Worm (Caenorhabditis elegans) whole organism, young adult: ENCODE data around the gene M03C11.3.

Source experiments
- B0019.2 ChIP-seq: fragments of 200-800 bp; sonication (Bioruptor generic); conservative IDR thresholded peaks from 2 replicates; pipeline ENCODE4 v1.3.6; 2022; ENCODE audit warnings: missing genetic modification reagents, missing genetic modification characterization, missing compliant biosample characterization
- B0261.1 ChIP-seq: sonication (generic microtip); optimal IDR thresholded peaks from 2 replicates; lab custom pipeline; 2016; ENCODE audit warnings: mild to moderate bottlenecking, missing genetic modification characterization, moderate library complexity, missing compliant biosample characterization
- F10E7.11 ChIP-seq: sonication (generic microtip); optimal IDR thresholded peaks from 2 replicates; lab custom pipeline; 2017; ENCODE audit warnings: mild to moderate bottlenecking, missing genetic modification characterization, moderate library complexity, missing compliant biosample characterization
- F22D6.2 ChIP-seq: sonication (generic microtip); optimal IDR thresholded peaks from 2 replicates; lab custom pipeline; 2016; ENCODE audit warnings: mild to moderate bottlenecking, missing genetic modification characterization, missing compliant biosample characterization
- F37B4.10 ChIP-seq: fragments of 200-800 bp; sonication (Bioruptor generic); IDR thresholded peaks from 2 replicates; pipeline ENCODE4 v1.3.6; 2022; ENCODE audit warnings: missing genetic modification characterization, missing compliant biosample characterization
- Y79H2A.3 ChIP-seq: fragments of 200-800 bp; sonication (Bioruptor generic); conservative IDR thresholded peaks from 2 replicates; pipeline ENCODE4 v1.3.6; 2022; ENCODE audit warnings: missing genetic modification reagents, missing genetic modification characterization, missing compliant biosample characterization
- Y95B8A.8 ChIP-seq: fragments of 200-800 bp; sonication (Bioruptor generic); IDR thresholded peaks from 2 replicates; pipeline ENCODE4 v1.3.6; 2022; ENCODE audit warnings: missing genetic modification reagents, missing genetic modification characterization, missing compliant biosample characterization
- ama-1 ChIP-seq, 3 experiments: fragments of 150-350 bp in 1 of 3; sonication (generic microtip) in 2 of 3; optimal IDR thresholded peaks; 2 replicates each; lab custom pipeline; 2014 to 2018; ENCODE audit warnings: missing biosample characterization in 2 of 3, missing genetic modification characterization in 2 of 3, missing genetic modification reagents in 2 of 3
- aptf-2 ChIP-seq: fragments of 200-800 bp; sonication (Bioruptor generic); conservative IDR thresholded peaks from 2 replicates; pipeline ENCODE4 v1.3.6; 2022; ENCODE audit warnings: missing genetic modification reagents, missing genetic modification characterization, missing compliant biosample characterization
- aptf-3 ChIP-seq: fragments of 200-800 bp; sonication (Bioruptor generic); IDR thresholded peaks from 2 replicates; pipeline ENCODE4 v1.3.6; 2022; ENCODE audit warnings: missing genetic modification characterization, missing compliant biosample characterization
- attf-5 ChIP-seq: fragments of 200-800 bp; sonication (Bioruptor generic); optimal IDR thresholded peaks from 2 replicates; lab custom pipeline; 2018; ENCODE audit warnings: mild to moderate bottlenecking, missing genetic modification characterization, missing compliant biosample characterization
- ccch-3 ChIP-seq: fragments of 200-800 bp; sonication (Bioruptor generic); optimal IDR thresholded peaks from 2 replicates; lab custom pipeline; 2018; ENCODE audit warnings: mild to moderate bottlenecking, missing genetic modification characterization, missing compliant biosample characterization
- cebp-1 ChIP-seq, 2 experiments: fragments of 200-800 bp in 1 of 2; sonication (Bioruptor generic) in 1 of 2; sonication (generic microtip) in 1 of 2; IDR thresholded peaks in 1 of 2; optimal IDR thresholded peaks in 1 of 2; 2 replicates each; pipeline versions ENCODE4 v1.3.6 to Lab custom; 2017 to 2022; ENCODE audit warnings: missing compliant biosample characterization in 2 of 2, missing genetic modification characterization in 2 of 2, mild to moderate bottlenecking in 1 of 2, missing genetic modification reagents in 1 of 2, moderate library complexity in 1 of 2
- cebp-2 ChIP-seq: fragments of 200-800 bp; sonication (Bioruptor generic); IDR thresholded peaks from 2 replicates; pipeline ENCODE4 v1.3.6; 2022; ENCODE audit warnings: missing genetic modification characterization, missing compliant biosample characterization
- chd-7 ChIP-seq: sonication (generic microtip); optimal IDR thresholded peaks from 2 replicates; lab custom pipeline; 2016; ENCODE audit warnings: mild to moderate bottlenecking, missing genetic modification characterization, moderate library complexity, missing compliant biosample characterization
- dpff-1 ChIP-seq: sonication (generic microtip); optimal IDR thresholded peaks from 2 replicates; lab custom pipeline; 2017; ENCODE audit warnings: mild to moderate bottlenecking, missing genetic modification characterization, missing compliant biosample characterization
- dpl-1 ChIP-seq: fragments of 150-350 bp; optimal IDR thresholded peaks from 2 replicates; lab custom pipeline; 2014; ENCODE audit warnings: missing biosample characterization, missing genetic modification reagents, missing genetic modification characterization
- egl-18 ChIP-seq: fragments of 200-800 bp; sonication (Bioruptor generic); IDR thresholded peaks from 2 replicates; pipeline ENCODE4 v1.3.6; 2022; ENCODE audit warnings: missing genetic modification reagents, missing genetic modification characterization, missing compliant biosample characterization
- egrh-3 ChIP-seq: fragments of 200-800 bp; sonication (Bioruptor generic); IDR thresholded peaks from 2 replicates; pipeline ENCODE4 v1.3.6; 2022; ENCODE audit warnings: missing genetic modification reagents, missing genetic modification characterization, missing compliant biosample characterization
- ekl-4 ChIP-seq: fragments of 200-800 bp; sonication (Bioruptor generic); IDR thresholded peaks from 2 replicates; pipeline ENCODE4 v1.3.6; 2022; ENCODE audit warnings: missing genetic modification reagents, missing genetic modification characterization, missing compliant biosample characterization
- him-1 ChIP-seq: sonication (generic microtip); optimal IDR thresholded peaks from 2 replicates; lab custom pipeline; 2016; ENCODE audit warnings: missing genotype, missing genetic modification reagents, missing genetic modification characterization, missing compliant biosample characterization
- hmg-1.2 ChIP-seq: fragments of 200-800 bp; sonication (Bioruptor generic); IDR thresholded peaks from 2 replicates; pipeline ENCODE4 v1.3.6; 2022; ENCODE audit warnings: missing genetic modification reagents, missing genetic modification characterization, missing compliant biosample characterization
- lin-35 ChIP-seq, 3 experiments: fragments of 150-350 bp in 2 of 3; sonication (generic microtip) in 1 of 3; optimal IDR thresholded peaks; 2 replicates each; lab custom pipeline; 2014 to 2018; ENCODE audit warnings: missing biosample characterization in 3 of 3, missing genetic modification characterization in 3 of 3, missing genetic modification reagents in 3 of 3
- lin-40 ChIP-seq: sonication (generic microtip); optimal IDR thresholded peaks from 2 replicates; lab custom pipeline; 2016; ENCODE audit warnings: missing genetic modification characterization, mild to moderate bottlenecking, missing compliant biosample characterization, missing genotype, missing genetic modification reagents
- lsy-27 ChIP-seq: sonication (generic microtip); optimal IDR thresholded peaks from 2 replicates; lab custom pipeline; 2017; ENCODE audit warnings: missing genetic modification characterization, mild to moderate bottlenecking, missing compliant biosample characterization, antibody characterized with exemption, missing genotype, borderline replicate concordance; ENCODE audit not compliant: insufficient read depth
- madf-10 ChIP-seq: sonication (generic microtip); optimal IDR thresholded peaks from 2 replicates; lab custom pipeline; 2016; ENCODE audit warnings: mild to moderate bottlenecking, missing genetic modification characterization, missing compliant biosample characterization
- madf-3 ChIP-seq: fragments of 200-800 bp; sonication (Bioruptor generic); IDR thresholded peaks from 2 replicates; pipeline ENCODE4 v1.3.6; 2022; ENCODE audit warnings: missing genetic modification reagents, missing genetic modification characterization, missing compliant biosample characterization
- mcd-1 ChIP-seq: fragments of 200-800 bp; sonication (Bioruptor generic); IDR thresholded peaks from 2 replicates; pipeline ENCODE4 v1.3.6; 2022; ENCODE audit warnings: missing genetic modification reagents, missing genetic modification characterization, missing compliant biosample characterization
- nfya-1 ChIP-seq: sonication (generic microtip); optimal IDR thresholded peaks from 2 replicates; lab custom pipeline; 2017; ENCODE audit warnings: antibody characterized with exemption, missing compliant biosample characterization, missing genetic modification characterization, borderline replicate concordance; ENCODE audit not compliant: insufficient read depth
- nfya-2 ChIP-seq: fragments of 200-800 bp; sonication (Bioruptor generic); IDR thresholded peaks from 2 replicates; pipeline ENCODE4 v1.3.6; 2022; ENCODE audit warnings: missing genetic modification reagents, missing genetic modification characterization, missing compliant biosample characterization
- nhr-120 ChIP-seq: fragments of 200-800 bp; sonication (Bioruptor generic); IDR thresholded peaks from 2 replicates; pipeline ENCODE4 v1.3.6; 2022; ENCODE audit warnings: missing genetic modification characterization, missing compliant biosample characterization
- nhr-179 ChIP-seq: sonication (generic microtip); optimal IDR thresholded peaks from 2 replicates; lab custom pipeline; 2016; ENCODE audit warnings: mild to moderate bottlenecking, missing genetic modification characterization, missing compliant biosample characterization
- nhr-80 ChIP-seq: sonication (generic microtip); optimal IDR thresholded peaks from 2 replicates; lab custom pipeline; 2016; ENCODE audit warnings: missing genetic modification characterization, missing compliant biosample characterization
- repo-1 ChIP-seq: sonication (generic microtip); optimal IDR thresholded peaks from 2 replicates; lab custom pipeline; 2017; ENCODE audit warnings: mild to moderate bottlenecking, missing genetic modification characterization, missing compliant biosample characterization
- snpc-4 ChIP-seq, 5 experiments: fragments of 150-350 bp in 1 of 5; sonication (generic microtip) in 4 of 5; optimal IDR thresholded peaks; 2 replicates each; lab custom pipeline; 2014 to 2018; ENCODE audit warnings: missing genetic modification characterization in 5 of 5, missing biosample characterization in 3 of 5, antibody characterized with exemption in 2 of 5, mild to moderate bottlenecking in 2 of 5, missing compliant biosample characterization in 2 of 5, missing genotype in 2 of 5, moderate library complexity in 2 of 5, missing genetic modification reagents in 1 of 5
- tbp1 ChIP-seq: fragments of 200-800 bp; sonication (Bioruptor generic); optimal IDR thresholded peaks from 2 replicates; lab custom pipeline; 2018; ENCODE audit warnings: mild to moderate bottlenecking, missing genetic modification characterization, missing compliant biosample characterization
- xnd-1 ChIP-seq: sonication (generic microtip); optimal IDR thresholded peaks from 2 replicates; lab custom pipeline; 2016; ENCODE audit warnings: missing genotype, missing genetic modification reagents, missing genetic modification characterization, missing compliant biosample characterization
- zfh-2 ChIP-seq: fragments of 200-800 bp; sonication (Bioruptor generic); conservative IDR thresholded peaks from 2 replicates; pipeline ENCODE4 v1.3.6; 2022; ENCODE audit warnings: missing genetic modification reagents, missing genetic modification characterization, missing compliant biosample characterization
- zim-3 ChIP-seq: sonication (generic microtip); optimal IDR thresholded peaks from 2 replicates; lab custom pipeline; 2017; ENCODE audit warnings: mild to moderate bottlenecking, missing genetic modification characterization, moderate library complexity, missing compliant biosample characterization
- ztf-26 ChIP-seq: sonication (generic microtip); optimal IDR thresholded peaks from 2 replicates; lab custom pipeline; 2017; ENCODE audit warnings: missing genetic modification characterization, missing compliant biosample characterization
- ztf-28 ChIP-seq: fragments of 200-800 bp; sonication (Bioruptor generic); IDR thresholded peaks from 2 replicates; pipeline ENCODE4 v1.3.6; 2022; ENCODE audit warnings: missing genetic modification reagents, missing genetic modification characterization, missing compliant biosample characterization

M03C11.3 gene

DNA sequence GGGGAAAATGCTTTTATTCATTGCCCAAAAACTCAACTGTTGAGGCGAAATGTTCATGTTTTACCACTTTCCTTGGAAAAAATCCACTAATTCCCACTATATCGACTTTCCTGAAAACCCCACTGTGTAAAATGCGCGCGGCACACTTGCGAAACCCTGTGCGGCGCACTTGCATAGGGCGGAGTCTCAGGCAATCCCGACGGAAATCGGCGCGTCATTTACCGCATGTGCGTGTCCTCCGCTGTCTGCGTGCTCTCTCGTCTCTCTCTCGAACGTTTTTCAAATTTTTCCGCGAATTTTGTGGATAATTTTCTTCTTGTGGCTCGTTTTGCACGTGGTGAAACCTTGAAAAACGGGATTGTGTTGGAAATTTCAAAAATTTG lies 56.3 kb downstream of the M03C11.3 start, which contains the start of gene atx-2 (continued):
- no peak for TF ChIP-seq nfya-1 (tag; lab: Kevin White, UChicago)
- TF ChIP-seq zfh-2 (GFP tag; lab: Robert Waterston, UW), result peak; percentile 97
- TF ChIP-seq ztf-26, result peak; percentile 61
- peak; percentile 83 for TF ChIP-seq hmg-1.2
- peak; percentile 79 for TF ChIP-seq egrh-3 (GFP tag; lab: Robert Waterston, UW)
- peak; percentile 92 for TF ChIP-seq chd-7
- TF ChIP-seq F10E7.11, result peak; percentile 66
- TF ChIP-seq egl-18, result no peak
- no peak for TF ChIP-seq B0261.1 (tag; lab: Kevin White, UChicago)
- no peak for TF ChIP-seq nhr-179
- TF ChIP-seq ztf-28 (GFP tag; lab: Robert Waterston, UW), result peak; percentile 95
- no peak for TF ChIP-seq nhr-120 (GFP tag; lab: Robert Waterston, UW)
- TF ChIP-seq tbp1 (GFP tag; lab: Kevin White, UChicago), result peak; percentile 72
- TF ChIP-seq aptf-2 (GFP tag; lab: Robert Waterston, UW), result peak; percentile 80
- no peak for TF ChIP-seq lsy-27 (tag; lab: Kevin White, UChicago)
- 0 out of 2 replicates have a peak, but pooled peaks have one; percentile 87 for TF ChIP-seq F37B4.10 (GFP tag; lab: Robert Waterston, UW)
- peak; percentile 69 for TF ChIP-seq snpc-4 (GFP tag; optimal IDR thresholded peaks at IDR 0.05; lab: Kevin White, UChicago)
- peak; percentile 6 to 84 (median 62) for TF ChIP-seq snpc-4 (tag; optimal IDR thresholded peaks at IDR 0.05; lab: Kevin White, UChicago)
- TF ChIP-seq ama-1 (optimal IDR thresholded peaks at IDR 0.05; lab: Kevin White, UChicago), result no peak
- peak in 1 of 2 experiments; percentile 27 for TF ChIP-seq ama-1 (GFP tag; optimal IDR thresholded peaks at IDR 0.05; lab: Kevin White, UChicago)
- TF ChIP-seq nhr-80 (tag; lab: Kevin White, UChicago), result peak; percentile 67
- TF ChIP-seq zim-3, result peak; percentile 93
- TF ChIP-seq lin-40 (tag; lab: Kevin White, UChicago), result peak; percentile 74
- peak; percentile 89 for TF ChIP-seq madf-10 (tag; lab: Kevin White, UChicago)
- no peak for TF ChIP-seq ccch-3
- no peak for TF ChIP-seq nfya-2 (GFP tag; lab: Robert Waterston, UW)
- peak; percentile 55 for TF ChIP-seq xnd-1 (tag; lab: Kevin White, UChicago)
- TF ChIP-seq F22D6.2 (tag; lab: Kevin White, UChicago), result peak; percentile 78
- TF ChIP-seq cebp-2 (GFP tag; lab: Robert Waterston, UW), result peak; percentile 74; the same call in 1 of the 2 replicates
- TF ChIP-seq aptf-3 (GFP tag; lab: Robert Waterston, UW), result peak; percentile 78; the same call in 1 of the 2 replicates
- peak; percentile 35 for TF ChIP-seq dpl-1
- TF ChIP-seq madf-3 (GFP tag; lab: Robert Waterston, UW), result peak; percentile 92

DNA sequence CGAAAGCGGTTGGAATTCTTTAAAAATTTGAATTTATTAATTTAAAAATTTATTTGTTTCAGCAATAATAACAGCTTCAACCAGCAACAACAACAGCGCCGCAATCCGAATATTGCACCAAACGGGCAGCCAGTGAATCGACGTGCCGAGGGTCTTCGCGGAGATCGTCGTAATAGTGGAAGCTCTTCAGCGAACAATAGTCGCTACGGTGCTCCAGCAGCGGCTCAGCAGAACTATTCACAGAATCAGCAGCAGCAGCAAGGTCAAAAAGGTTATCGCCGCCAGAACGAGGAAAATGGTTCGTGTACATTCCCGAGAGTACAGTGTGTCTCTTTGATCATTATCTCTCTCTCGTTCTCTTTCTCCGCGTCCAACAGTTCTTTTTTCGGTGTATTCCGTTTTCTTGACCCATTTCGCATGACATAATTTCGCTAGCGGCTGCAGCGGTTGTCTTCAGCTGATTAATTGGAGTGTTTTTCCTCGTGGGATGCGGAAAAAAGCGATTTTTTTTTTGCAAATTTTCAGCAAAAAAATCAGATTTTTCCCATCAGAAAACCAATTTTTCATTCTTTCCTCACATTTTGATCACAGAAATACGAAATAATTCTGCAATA lies 58.2 kb downstream of the M03C11.3 start:
- TF ChIP-seq Y95B8A.8 (GFP tag; lab: Robert Waterston, UW), result no peak
- TF ChIP-seq zfh-2 (GFP tag; lab: Robert Waterston, UW), result peak; percentile 56; the same call in 1 of the 2 replicates

DNA sequence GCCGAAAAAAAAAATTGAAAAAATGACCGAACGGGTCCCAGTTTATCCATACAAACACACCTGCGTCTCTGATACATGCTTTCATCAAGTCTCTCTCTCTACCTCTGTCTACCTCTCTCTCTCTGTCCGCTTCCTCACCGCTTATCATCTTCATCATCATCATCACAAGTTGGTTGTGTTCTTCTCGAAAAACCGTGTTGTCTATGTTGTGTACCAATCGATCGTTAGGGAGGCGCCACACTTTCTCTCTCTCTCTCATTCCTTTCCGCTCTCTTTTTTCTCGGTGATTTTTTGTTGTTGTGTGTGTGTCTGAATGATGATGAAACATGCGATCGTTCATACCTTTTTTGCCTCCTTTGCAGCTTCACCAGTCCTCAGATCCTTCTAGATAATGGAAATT lies 58.8 kb downstream of the M03C11.3 start:
- no peak for TF ChIP-seq lin-35 (GFP tag; optimal IDR thresholded peaks at IDR 0.05; lab: Kevin White, UChicago)
- peak; percentile 45 for TF ChIP-seq nhr-80 (tag; lab: Kevin White, UChicago)
- no peak for TF ChIP-seq F10E7.11
- TF ChIP-seq Y79H2A.3 (GFP tag; lab: Robert Waterston, UW), result no peak
- peak; percentile 83 for TF ChIP-seq attf-5 (GFP tag; lab: Kevin White, UChicago)
- TF ChIP-seq cebp-1 (GFP tag; IDR thresholded peaks at IDR 0.05; lab: Robert Waterston, UW), result no peak; the same call in 1 of the 2 replicates
- peak; percentile 78 for TF ChIP-seq cebp-1 (tag; optimal IDR thresholded peaks at IDR 0.05; lab: Kevin White, UChicago)
- no peak for TF ChIP-seq F22D6.2 (tag; lab: Kevin White, UChicago)
- peak; percentile 24; the same call in 1 of the 2 replicates for TF ChIP-seq mcd-1 (GFP tag; lab: Robert Waterston, UW)
- TF ChIP-seq zfh-2 (GFP tag; lab: Robert Waterston, UW), result no peak
- peak; percentile 28 for TF ChIP-seq ztf-26
- no peak for TF ChIP-seq chd-7
- TF ChIP-seq B0019.2 (GFP tag; lab: Robert Waterston, UW), result no peak
- TF ChIP-seq tbp1 (GFP tag; lab: Kevin White, UChicago), result no peak
- no peak for TF ChIP-seq repo-1
- TF ChIP-seq dpff-1 (tag; lab: Kevin White, UChicago), result no peak
- peak; percentile 38 for TF ChIP-seq lin-40 (tag; lab: Kevin White, UChicago)
- no peak for TF ChIP-seq him-1 (tag; lab: Kevin White, UChicago)
- peak; percentile 18; the same call in 1 of the 2 replicates for TF ChIP-seq ekl-4 (GFP tag; lab: Robert Waterston, UW)
- no peak for TF ChIP-seq ama-1 (optimal IDR thresholded peaks at IDR 0.05; lab: Kevin White, UChicago)
- TF ChIP-seq ama-1 (GFP tag; optimal IDR thresholded peaks at IDR 0.05; lab: Kevin White, UChicago), result peak in 1 of 2 experiments; percentile 9
